Fruit fly (Drosophila melanogaster): ENCODE measurements around the gene MICU1.

- TF ChIP-seq CG8301 (tag; optimal IDR thresholded peaks at IDR 0.05) = peak; percentile 5
- no peak for TF ChIP-seq CG13204 (GFP tag; optimal IDR thresholded peaks at IDR 0.05)
- TF ChIP-seq CG32121 (GFP tag; IDR thresholded peaks at IDR 0.05) = no peak
- TF ChIP-seq D1 (tag; optimal IDR thresholded peaks at IDR 0.05) = no peak
- TF ChIP-seq Ets98B (GFP tag; IDR thresholded peaks at IDR 0.05) = no peak
- no peak for TF ChIP-seq CG9948 (tag; optimal IDR thresholded peaks at IDR 0.05)
Measured at dm6 chr2L:7219172-7219571, 37.1 kb downstream of the MICU1 start.
